Fruit fly (Drosophila melanogaster) whole organism, embryonic: Measurements from ENCODE around the gene CG10300.

Experiments used
- B-H1 ChIP-seq: fragments of 200-800 bp; sonication (Bioruptor generic); IDR thresholded peaks from 3 replicates; pipeline ENCODE4 v1.3.6; 2022; ENCODE audit warnings: missing biosample characterization, missing genetic modification characterization
- CG10462 ChIP-seq: fragments of 200-800 bp; sonication (Bioruptor generic); optimal IDR thresholded peaks from 2 replicates; lab custom pipeline; 2016; ENCODE audit warnings: missing biosample characterization, missing genetic modification characterization
- CG11723 ChIP-seq: fragments of 200-800 bp; sonication (Bioruptor generic); optimal IDR thresholded peaks from 2 replicates; lab custom pipeline; 2017; ENCODE audit warnings: missing biosample characterization, mild to moderate bottlenecking, missing genetic modification characterization
- CG12219 ChIP-seq: fragments of 200-800 bp; sonication (Bioruptor generic); optimal IDR thresholded peaks from 3 replicates; lab custom pipeline; 2018; ENCODE audit warnings: missing biosample characterization, mild to moderate bottlenecking, missing genetic modification characterization
- CG14965 ChIP-seq: fragments of 200-800 bp; sonication (Bioruptor generic); optimal IDR thresholded peaks from 2 replicates; lab custom pipeline; 2016; ENCODE audit warnings: missing biosample characterization, missing genetic modification characterization, borderline replicate concordance
- CG15601 ChIP-seq: fragments of 200-800 bp; sonication (Bioruptor generic); optimal IDR thresholded peaks from 3 replicates; lab custom pipeline; 2019; ENCODE audit warnings: missing biosample characterization, mild to moderate bottlenecking, missing genetic modification characterization, moderate library complexity
- CG1602 ChIP-seq: fragments of 200-800 bp; sonication (Bioruptor generic); optimal IDR thresholded peaks from 3 replicates; lab custom pipeline; 2016; ENCODE audit warnings: missing biosample characterization, missing genetic modification characterization
- CG17328 ChIP-seq: fragments of 200-800 bp; sonication (Bioruptor generic); IDR thresholded peaks from 2 replicates; pipeline ENCODE4 v1.3.6; 2022; ENCODE audit warnings: missing biosample characterization, missing genetic modification characterization
- CG17912 ChIP-seq: fragments of 200-800 bp; sonication (Bioruptor generic); optimal IDR thresholded peaks from 2 replicates; lab custom pipeline; 2018; ENCODE audit warnings: missing biosample characterization, mild to moderate bottlenecking, missing genetic modification characterization
- CG18262 ChIP-seq: fragments of 200-800 bp; optimal IDR thresholded peaks from 3 replicates; lab custom pipeline; 2019; ENCODE audit warnings: missing biosample characterization, mild to moderate bottlenecking, missing genetic modification characterization, moderate library complexity
- CG18619 ChIP-seq: fragments of 200-800 bp; sonication (Bioruptor generic); optimal IDR thresholded peaks from 3 replicates; lab custom pipeline; 2017; ENCODE audit warnings: missing biosample characterization, mild to moderate bottlenecking, missing genetic modification characterization
- CG18764 ChIP-seq: fragments of 200-800 bp; sonication (Bioruptor generic); optimal IDR thresholded peaks from 3 replicates; lab custom pipeline; 2016; ENCODE audit warnings: missing biosample characterization, missing genetic modification characterization
- CG30431 ChIP-seq: fragments of 200-800 bp; sonication (Bioruptor generic); optimal IDR thresholded peaks from 2 replicates; lab custom pipeline; 2017; ENCODE audit warnings: missing biosample characterization, missing genetic modification characterization
- CG32772 ChIP-seq: fragments of 200-800 bp; sonication (Bioruptor generic); IDR thresholded peaks from 2 replicates; pipeline ENCODE4 v1.3.6; 2022; ENCODE audit warnings: missing biosample characterization, missing genetic modification characterization
- CG34376 ChIP-seq: fragments of 200-800 bp; sonication (Bioruptor generic); optimal IDR thresholded peaks from 2 replicates; lab custom pipeline; 2018; ENCODE audit warnings: missing biosample characterization, mild to moderate bottlenecking, missing genetic modification characterization
- CG3838 ChIP-seq: fragments of 200-800 bp; sonication (Bioruptor generic); optimal IDR thresholded peaks from 3 replicates; lab custom pipeline; 2016; ENCODE audit warnings: missing biosample characterization, missing genetic modification characterization
- CG7271 ChIP-seq: fragments of 200-800 bp; sonication (Bioruptor generic); optimal IDR thresholded peaks from 2 replicates; lab custom pipeline; 2018; ENCODE audit warnings: missing biosample characterization, mild to moderate bottlenecking, missing genetic modification characterization, moderate library complexity
- CG8089 ChIP-seq: fragments of 200-800 bp; sonication (Bioruptor generic); optimal IDR thresholded peaks from 3 replicates; lab custom pipeline; 2016; ENCODE audit warnings: missing biosample characterization, missing genetic modification characterization
- CG9797 ChIP-seq: fragments of 200-800 bp; sonication (Bioruptor generic); optimal IDR thresholded peaks from 3 replicates; lab custom pipeline; 2018; ENCODE audit warnings: missing biosample characterization, mild to moderate bottlenecking, missing genetic modification characterization
- Fer2 ChIP-seq: fragments of 200-800 bp; sonication (Bioruptor generic); optimal IDR thresholded peaks from 2 replicates; lab custom pipeline; 2018; ENCODE audit warnings: missing biosample characterization, mild to moderate bottlenecking, missing genetic modification characterization, moderate library complexity
- Hmr ChIP-seq: fragments of 200-800 bp; sonication (Bioruptor generic); optimal IDR thresholded peaks from 3 replicates; lab custom pipeline; 2017; ENCODE audit warnings: mild to moderate bottlenecking, missing biosample characterization, missing genetic modification reagents, missing genetic modification characterization
- Jarid2 ChIP-seq: fragments of 200-800 bp; sonication (Bioruptor generic); optimal IDR thresholded peaks from 3 replicates; lab custom pipeline; 2017; ENCODE audit warnings: mild to moderate bottlenecking, missing biosample characterization, missing genetic modification reagents, missing genetic modification characterization
- Kr ChIP-seq: fragments of 200-800 bp; sonication (Bioruptor generic); optimal IDR thresholded peaks from 2 replicates; lab custom pipeline; 2017; ENCODE audit warnings: missing biosample characterization, mild to moderate bottlenecking, missing genetic modification characterization
- MESR4 ChIP-seq: fragments of 200-800 bp; sonication (Bioruptor generic); optimal IDR thresholded peaks from 2 replicates; lab custom pipeline; 2018; ENCODE audit warnings: missing biosample characterization, mild to moderate bottlenecking, missing genetic modification characterization, moderate library complexity
- Nf-YA ChIP-seq: fragments of 200-800 bp; sonication (Bioruptor generic); IDR thresholded peaks from 2 replicates; pipeline ENCODE4 v1.3.6; 2022; ENCODE audit warnings: missing biosample characterization, missing genetic modification characterization
- NfI ChIP-seq: fragments of 200-800 bp; sonication (Bioruptor generic); optimal IDR thresholded peaks from 3 replicates; lab custom pipeline; 2018; ENCODE audit warnings: missing biosample characterization, mild to moderate bottlenecking, missing genetic modification characterization, moderate library complexity
- Sry-δ ChIP-seq: fragments of 200-800 bp; sonication (Bioruptor generic); optimal IDR thresholded peaks from 2 replicates; lab custom pipeline; 2016; ENCODE audit warnings: missing biosample characterization, missing genetic modification characterization
- aop ChIP-seq: fragments of 200-800 bp; sonication (Bioruptor generic); IDR thresholded peaks from 2 replicates; pipeline ENCODE4 v1.3.6; 2022; ENCODE audit warnings: missing biosample characterization, missing genetic modification characterization
- az2 ChIP-seq: fragments of 200-800 bp; sonication (Bioruptor generic); optimal IDR thresholded peaks from 3 replicates; lab custom pipeline; 2016; ENCODE audit warnings: missing biosample characterization, missing genetic modification characterization
- bcd ChIP-seq: fragments of 200-800 bp; sonication (Bioruptor generic); optimal IDR thresholded peaks from 2 replicates; lab custom pipeline; 2017; ENCODE audit warnings: missing biosample characterization, mild to moderate bottlenecking, missing genetic modification characterization
- bowl ChIP-seq: fragments of 200-800 bp; sonication (Bioruptor generic); IDR thresholded peaks from 2 replicates; pipeline ENCODE4 v1.3.6; 2022; ENCODE audit warnings: missing biosample characterization, missing genetic modification characterization
- cas ChIP-seq: fragments of 200-800 bp; sonication (Bioruptor generic); IDR thresholded peaks from 2 replicates; pipeline ENCODE4 v1.3.6; 2022; ENCODE audit warnings: missing biosample characterization, missing genetic modification characterization
- crc ChIP-seq: fragments of 200-800 bp; sonication (Bioruptor generic); optimal IDR thresholded peaks from 2 replicates; lab custom pipeline; 2016; ENCODE audit warnings: missing biosample characterization, missing genetic modification characterization
- dimm ChIP-seq: fragments of 200-800 bp; sonication (Bioruptor generic); IDR thresholded peaks from 2 replicates; pipeline ENCODE4 v1.3.6; 2022; ENCODE audit warnings: missing biosample characterization, missing genetic modification characterization
- exex ChIP-seq: fragments of 200-800 bp; sonication (Bioruptor generic); optimal IDR thresholded peaks from 4 replicates; lab custom pipeline; 2018; ENCODE audit warnings: missing biosample characterization, mild to moderate bottlenecking, missing genetic modification characterization, moderate library complexity
- eyg ChIP-seq: fragments of 200-800 bp; sonication (Bioruptor generic); optimal IDR thresholded peaks from 3 replicates; lab custom pipeline; 2016; ENCODE audit warnings: missing biosample characterization, missing genetic modification characterization
- h ChIP-seq: fragments of >200 bp; optimal IDR thresholded peaks from 2 replicates; lab custom pipeline; 2017
- jigr1 ChIP-seq: fragments of 200-800 bp; sonication (Bioruptor generic); IDR thresholded peaks from 3 replicates; pipeline ENCODE4 v1.3.6; 2022; ENCODE audit warnings: missing biosample characterization, missing genetic modification characterization
- lola ChIP-seq, 3 experiments: fragments of >200 bp in 2 of 3; fragments of 200-800 bp in 1 of 3; sonication (Bioruptor generic) in 1 of 3; optimal IDR thresholded peaks; 2 replicates each; lab custom pipeline; 2017 to 2019; ENCODE audit warnings: missing biosample characterization in 3 of 3, missing genetic modification characterization in 3 of 3, mild to moderate bottlenecking in 1 of 3, moderate library complexity in 1 of 3
- luna ChIP-seq: fragments of 200-800 bp; sonication (Bioruptor generic); optimal IDR thresholded peaks from 2 replicates; lab custom pipeline; 2016; ENCODE audit warnings: missing biosample characterization, missing genetic modification characterization
- nerfin-1 ChIP-seq: fragments of 200-800 bp; sonication (Bioruptor generic); optimal IDR thresholded peaks from 3 replicates; lab custom pipeline; 2019; ENCODE audit warnings: missing biosample characterization, mild to moderate bottlenecking, missing genetic modification characterization, moderate library complexity
- org-1 ChIP-seq: fragments of 200-800 bp; sonication (Bioruptor generic); optimal IDR thresholded peaks from 2 replicates; lab custom pipeline; 2017; ENCODE audit warnings: missing biosample characterization, missing genetic modification characterization
- pum ChIP-seq: fragments of 200-800 bp; sonication (Bioruptor generic); optimal IDR thresholded peaks from 2 replicates; lab custom pipeline; 2016; ENCODE audit warnings: missing biosample characterization, missing genetic modification characterization
- pzg ChIP-seq: fragments of 200-800 bp; sonication (Bioruptor generic); optimal IDR thresholded peaks from 3 replicates; lab custom pipeline; 2018; ENCODE audit warnings: missing biosample characterization, mild to moderate bottlenecking, missing genetic modification characterization, moderate library complexity
- sc ChIP-seq, 3 experiments: fragments of >200 bp in 2 of 3; fragments of 200-800 bp in 1 of 3; sonication (Bioruptor generic) in 1 of 3; optimal IDR thresholded peaks; 2 replicates in 2 of 3; 3 replicates in 1 of 3; lab custom pipeline; 2017; ENCODE audit warnings: mild to moderate bottlenecking in 1 of 3, missing biosample characterization in 1 of 3, missing genetic modification characterization in 1 of 3, missing genetic modification reagents in 1 of 3
- schlank ChIP-seq: fragments of 200-800 bp; sonication (Bioruptor generic); optimal IDR thresholded peaks from 2 replicates; lab custom pipeline; 2018; ENCODE audit warnings: missing biosample characterization, mild to moderate bottlenecking, missing genetic modification characterization
- tna ChIP-seq: fragments of 200-800 bp; sonication (Bioruptor generic); IDR thresholded peaks from 2 replicates; pipeline ENCODE4 v1.3.6; 2022; ENCODE audit warnings: missing biosample characterization, missing genetic modification characterization; ENCODE audit not compliant: partially characterized antibody
- trh ChIP-seq: fragments of 200-800 bp; sonication (Bioruptor generic); optimal IDR thresholded peaks from 2 replicates; lab custom pipeline; 2016; ENCODE audit warnings: missing biosample characterization, missing genetic modification characterization
- ttk ChIP-seq: fragments of 200-800 bp; sonication (Bioruptor generic); IDR thresholded peaks from 2 replicates; pipeline ENCODE4 v2.1.2; 2022; ENCODE audit warnings: missing biosample characterization, missing genetic modification characterization
- twi ChIP-seq: fragments of 200-800 bp; optimal IDR thresholded peaks from 2 replicates; lab custom pipeline; 2019; ENCODE audit warnings: missing biosample characterization, mild to moderate bottlenecking, missing genetic modification characterization, moderate library complexity
- yki ChIP-seq: fragments of >200 bp; optimal IDR thresholded peaks from 3 replicates; lab custom pipeline; 2018

CG10300 gene

dm6 chr3R:23726740-23727139 lies 15.4 kb downstream of the CG10300 start (continued):
- TF ChIP-seq CG10462 (GFP tag; lab: Kevin White, UChicago) (peak; percentile 49), CG34376 (GFP tag; lab: Kevin White, UChicago) (no peak), exex (tag; lab: Kevin White, UChicago) (peak; percentile 54), CG8089 (GFP tag; lab: Kevin White, UChicago) (peak; percentile 13), lola (GFP tag; optimal IDR thresholded peaks at IDR 0.05; lab: Kevin White, UChicago) (no peak), luna (GFP tag; lab: Kevin White, UChicago) (peak; percentile 1), Nf-YA (GFP tag; lab: Robert Waterston, UW) (peak; percentile 55), B-H1 (peak; percentile 67), Fer2 (peak; percentile 45), pzg (GFP tag; lab: Kevin White, UChicago) (no peak), CG18262 (tag; lab: Kevin White, UChicago) (peak; percentile 65), CG32772 (GFP tag; lab: Robert Waterston, UW) (peak; percentile 68; the same call in 1 of the 2 replicates), CG12219 (GFP tag; lab: Kevin White, UChicago) (peak; percentile 57), CG14965 (no peak), CG3838 (GFP tag; lab: Kevin White, UChicago) (peak; percentile 30), schlank (tag; lab: Kevin White, UChicago) (peak; percentile 72), sc (optimal IDR thresholded peaks at IDR 0.05; lab: Kevin White, UChicago) (no peak), sc (GFP tag; optimal IDR thresholded peaks at IDR 0.05; lab: Kevin White, UChicago) (no peak), CG11723 (GFP tag; lab: Kevin White, UChicago) (peak; percentile 36), yki (lab: Kevin White, UChicago) (no peak), bcd (GFP tag; lab: Kevin White, UChicago) (peak; percentile 82), CG9797 (no peak), Jarid2 (GFP tag; lab: Kevin White, UChicago) (peak; percentile 60), org-1 (GFP tag; lab: Kevin White, UChicago) (peak; percentile 73), CG17912 (no peak), az2 (GFP tag; lab: Kevin White, UChicago) (peak; percentile 59), aop (GFP tag; lab: Robert Waterston, UW) (no peak), CG30431 (GFP tag; lab: Kevin White, UChicago) (peak; percentile 29), CG18764 (peak; percentile 64), bowl (GFP tag; lab: Robert Waterston, UW) (0 out of 2 replicates have a peak, but pooled peaks have one; percentile 35), eyg (GFP tag; lab: Kevin White, UChicago) (peak; percentile 54), NfI (GFP tag; lab: Kevin White, UChicago) (peak; percentile 65), twi (tag; lab: Kevin White, UChicago) (no peak), MESR4 (GFP tag; lab: Kevin White, UChicago) (no peak), Sry-δ (GFP tag; lab: Kevin White, UChicago) (peak; percentile 14), pum (GFP tag; lab: Kevin White, UChicago) (peak; percentile 47), Kr (GFP tag; lab: Kevin White, UChicago) (no peak), CG1602 (GFP tag; lab: Kevin White, UChicago) (peak; percentile 59), CG15601 (tag; lab: Kevin White, UChicago) (no peak), CG18619 (GFP tag; lab: Kevin White, UChicago) (peak; percentile 76), crc (peak; percentile 53), tna (GFP tag; lab: Robert Waterston, UW) (no peak), h (lab: Kevin White, UChicago) (no peak), ttk (GFP tag; lab: Robert Waterston, UW) (peak; percentile 64), Hmr (GFP tag; lab: Kevin White, UChicago) (peak; percentile 93), trh (no peak), nerfin-1 (tag; lab: Kevin White, UChicago) (no peak), CG7271 (tag; lab: Kevin White, UChicago) (no peak), cas (peak; percentile 77), jigr1 (GFP tag; lab: Robert Waterston, UW) (peak; percentile 60; the same call in 1 of the 3 replicates), dimm (no peak), CG17328 (GFP tag; lab: Robert Waterston, UW) (peak; percentile 67)
